Worm (Caenorhabditis elegans) whole organism, L3 larva: ENCODE measurements around the gene R07E5.15.

ENCODE experiments used
- ZK546.5 ChIP-seq: sonication (generic microtip); optimal IDR thresholded peaks from 2 replicates; lab custom pipeline; 2017; ENCODE audit warnings: missing biosample characterization, missing genetic modification characterization
- elt-3 ChIP-seq, 3 experiments: fragments of 150-350 bp in 1 of 3; sonication (generic microtip) in 2 of 3; optimal IDR thresholded peaks; 2 replicates in 2 of 3; 4 replicates in 1 of 3; lab custom pipeline; 2014 to 2017; ENCODE audit warnings: missing biosample characterization in 3 of 3, missing genetic modification characterization in 3 of 3
- jun-1 ChIP-seq: fragments of 150-350 bp; optimal IDR thresholded peaks from 2 replicates; lab custom pipeline; 2014; ENCODE audit warnings: missing biosample characterization, missing genetic modification reagents, missing genetic modification characterization
- lin-39 ChIP-seq: fragments of 150-350 bp; optimal IDR thresholded peaks from 2 replicates; lab custom pipeline; 2018; ENCODE audit warnings: missing biosample characterization, missing genetic modification reagents, missing genetic modification characterization
- nhr-28 ChIP-seq: fragments of 150-350 bp; optimal IDR thresholded peaks from 2 replicates; lab custom pipeline; 2014; ENCODE audit warnings: missing biosample characterization, missing genetic modification characterization
- skn-1 ChIP-seq: fragments of 150-350 bp; optimal IDR thresholded peaks from 2 replicates; lab custom pipeline; 2014; ENCODE audit warnings: missing biosample characterization, missing genetic modification characterization
- snpc-4 ChIP-seq: fragments of 150-350 bp; optimal IDR thresholded peaks from 2 replicates; lab custom pipeline; 2014; ENCODE audit warnings: missing biosample characterization, missing genetic modification characterization
- ztf-11 ChIP-seq: fragments of 150-350 bp; optimal IDR thresholded peaks from 2 replicates; lab custom pipeline; 2014; ENCODE audit warnings: missing biosample characterization, missing genetic modification characterization

- TF ChIP-seq snpc-4 (peak; percentile 27), jun-1 (no peak), skn-1 (tag; lab: Kevin White, UChicago) (no peak), lin-39 (tag; lab: Kevin White, UChicago) (no peak), ztf-11 (tag; lab: Kevin White, UChicago) (no peak), ZK546.5 (no peak), elt-3 (tag; optimal IDR thresholded peaks at IDR 0.05; lab: Kevin White, UChicago) (no peak), nhr-28 (tag; lab: Kevin White, UChicago) (no peak)
Measured at ce11 chrIII:4380835-4381234, 20.4 kb upstream of the R07E5.15 start.
